Fruit fly (Drosophila melanogaster): ENCODE measurements around the gene CG2218.

The CG2218 gene

dm6 chr3R:30455817-30456544, 27.9 kb upstream of the CG2218 start, which contains the start of gene aralar1:
TSS of gene aralar1 (minus strand) at chr3R:30455867.
- no peak for TF ChIP-seq CG33017 (tag; optimal IDR thresholded peaks at IDR 0.05)
- TF ChIP-seq bab1 (GFP tag; optimal IDR thresholded peaks at IDR 0.05) = no peak
- no peak for TF ChIP-seq CG5204 (GFP tag; optimal IDR thresholded peaks at IDR 0.05)
- TF ChIP-seq CG12768 (GFP tag; optimal IDR thresholded peaks at IDR 0.05) = no peak
- TF ChIP-seq pad (GFP tag; optimal IDR thresholded peaks at IDR 0.05) = no peak
- no peak for TF ChIP-seq kay (GFP tag; ENCODE audit: borderline replicate concordance)
- no peak for TF ChIP-seq CG11617 (GFP tag; optimal IDR thresholded peaks at IDR 0.05)
- no peak for TF ChIP-seq Mnt (GFP tag; optimal IDR thresholded peaks at IDR 0.05)
- no peak for TF ChIP-seq CG7045 (GFP tag; optimal IDR thresholded peaks at IDR 0.05)
- TF ChIP-seq cnc (optimal IDR thresholded peaks at IDR 0.05) = no peak
- TF ChIP-seq CG1620 (GFP tag; optimal IDR thresholded peaks at IDR 0.05) = no peak
- TF ChIP-seq Clk (GFP tag; optimal IDR thresholded peaks at IDR 0.05) = no peak

dm6 chr3R:30454442-30454841, 26.4 kb upstream of the CG2218 start:
- TF ChIP-seq kay (GFP tag; ENCODE audit: borderline replicate concordance) (peak; percentile 44), bab1 (GFP tag; optimal IDR thresholded peaks at IDR 0.05) (no peak), cic (GFP tag; optimal IDR thresholded peaks at IDR 0.05) (peak; percentile 41), pad (GFP tag; optimal IDR thresholded peaks at IDR 0.05) (peak; percentile 17), Mnt (GFP tag; optimal IDR thresholded peaks at IDR 0.05) (peak; percentile 50), ovo (GFP tag; optimal IDR thresholded peaks at IDR 0.05) (no peak)

- TF ChIP-seq kay (GFP tag; ENCODE audit: borderline replicate concordance) = peak; percentile 67
- no peak for TF ChIP-seq CG11617 (GFP tag; optimal IDR thresholded peaks at IDR 0.05)
- TF ChIP-seq CG14711 (tag; optimal IDR thresholded peaks at IDR 0.05) = no peak
- no peak for TF ChIP-seq Hr96 (GFP tag; optimal IDR thresholded peaks at IDR 0.05)
- TF ChIP-seq CG33017 (tag; optimal IDR thresholded peaks at IDR 0.05) = no peak
Observed at dm6 chr3R:30453236-30453635, 25.2 kb upstream of the CG2218 start.

- no peak for TF ChIP-seq Hr96 (GFP tag; optimal IDR thresholded peaks at IDR 0.05)
- TF ChIP-seq kay (GFP tag; ENCODE audit: borderline replicate concordance) = peak; percentile 87
Observed at dm6 chr3R:30450690-30451343, 22.7 kb upstream of the CG2218 start.

dm6 chr3R:30450224-30450623, 22.1 kb upstream of the CG2218 start:
- peak; percentile 18 for TF ChIP-seq Clk (GFP tag; optimal IDR thresholded peaks at IDR 0.05)
- peak; percentile 45 for TF ChIP-seq tj (GFP tag; optimal IDR thresholded peaks at IDR 0.05)
- TF ChIP-seq Mnt (GFP tag; optimal IDR thresholded peaks at IDR 0.05) = peak; percentile 93
- peak; percentile 25 for TF ChIP-seq pad (GFP tag; optimal IDR thresholded peaks at IDR 0.05)
- TF ChIP-seq CG12768 (GFP tag; optimal IDR thresholded peaks at IDR 0.05) = peak; percentile 41
- peak; percentile 73 for TF ChIP-seq CG5204 (GFP tag; optimal IDR thresholded peaks at IDR 0.05)
- TF ChIP-seq toe (GFP tag; optimal IDR thresholded peaks at IDR 0.05) = peak; percentile 38
- TF ChIP-seq Hr96 (GFP tag; optimal IDR thresholded peaks at IDR 0.05) = peak; percentile 67
- TF ChIP-seq CG11617 (GFP tag; optimal IDR thresholded peaks at IDR 0.05) = peak; percentile 73
- TF ChIP-seq CG33017 (tag; optimal IDR thresholded peaks at IDR 0.05) = peak; percentile 4
- TF ChIP-seq Crg-1 (GFP tag; optimal IDR thresholded peaks at IDR 0.05) = peak; percentile 81
- TF ChIP-seq kay (GFP tag; ENCODE audit: borderline replicate concordance) = peak; percentile 96
- peak; percentile 47 for TF ChIP-seq CG7045 (GFP tag; optimal IDR thresholded peaks at IDR 0.05)
- peak; percentile 75 for TF ChIP-seq bab1 (GFP tag; optimal IDR thresholded peaks at IDR 0.05)
- TF ChIP-seq CG7101 (tag; optimal IDR thresholded peaks at IDR 0.05) = peak; percentile 61
- no peak for TF ChIP-seq CG14711 (tag; optimal IDR thresholded peaks at IDR 0.05)
- TF ChIP-seq cic (GFP tag; optimal IDR thresholded peaks at IDR 0.05) = peak; percentile 72
- no peak for TF ChIP-seq cnc (optimal IDR thresholded peaks at IDR 0.05)
- TF ChIP-seq ovo (GFP tag; optimal IDR thresholded peaks at IDR 0.05) = peak; percentile 89
- TF ChIP-seq CG1620 (GFP tag; optimal IDR thresholded peaks at IDR 0.05) = peak; percentile 87

dm6 chr3R:30449446-30449845, 21.4 kb upstream of the CG2218 start:
- TF ChIP-seq ovo (GFP tag; optimal IDR thresholded peaks at IDR 0.05) (no peak), kay (GFP tag; ENCODE audit: borderline replicate concordance) (peak; percentile 40)

- TF ChIP-seq CG33017 (tag; optimal IDR thresholded peaks at IDR 0.05) (no peak), cic (GFP tag; optimal IDR thresholded peaks at IDR 0.05) (no peak), CG7045 (GFP tag; optimal IDR thresholded peaks at IDR 0.05) (no peak), Mnt (GFP tag; optimal IDR thresholded peaks at IDR 0.05) (no peak), CG14711 (tag; optimal IDR thresholded peaks at IDR 0.05) (no peak), kay (GFP tag; ENCODE audit: borderline replicate concordance) (no peak), CG1620 (GFP tag; optimal IDR thresholded peaks at IDR 0.05) (no peak), CG11617 (GFP tag; optimal IDR thresholded peaks at IDR 0.05) (no peak), bab1 (GFP tag; optimal IDR thresholded peaks at IDR 0.05) (no peak), CG12768 (GFP tag; optimal IDR thresholded peaks at IDR 0.05) (no peak), pad (GFP tag; optimal IDR thresholded peaks at IDR 0.05) (no peak), ovo (GFP tag; optimal IDR thresholded peaks at IDR 0.05) (no peak), cnc (optimal IDR thresholded peaks at IDR 0.05) (no peak), CG7101 (tag; optimal IDR thresholded peaks at IDR 0.05) (no peak), tj (GFP tag; optimal IDR thresholded peaks at IDR 0.05) (no peak), CG5204 (GFP tag; optimal IDR thresholded peaks at IDR 0.05) (no peak), toe (GFP tag; optimal IDR thresholded peaks at IDR 0.05) (no peak), Crg-1 (GFP tag; optimal IDR thresholded peaks at IDR 0.05) (no peak), Clk (GFP tag; optimal IDR thresholded peaks at IDR 0.05) (no peak)
Observed at dm6 chr3R:30444946-30445345, 16.9 kb upstream of the CG2218 start, which contains the start of gene Osi23. TSS of gene Osi23 (minus strand) at chr3R:30445046.
